Worm (Caenorhabditis elegans) whole organism, L1 larva: Measurements from ENCODE around the gene ZK1248.19.

Experiments
- F16B12.6 ChIP-seq: fragments of 150-350 bp; optimal IDR thresholded peaks from 2 replicates; lab custom pipeline; 2014; ENCODE audit warnings: missing biosample characterization, missing genetic modification characterization
- aha-1 ChIP-seq: fragments of 150-350 bp; optimal IDR thresholded peaks from 2 replicates; lab custom pipeline; 2014; ENCODE audit warnings: missing biosample characterization, missing genetic modification characterization
- ama-1 ChIP-seq: fragments of 150-350 bp; optimal IDR thresholded peaks from 2 replicates; lab custom pipeline; 2014
- ceh-8 ChIP-seq: fragments of 200-800 bp; sonication (Bioruptor generic); optimal IDR thresholded peaks from 2 replicates; lab custom pipeline; 2018; ENCODE audit warnings: mild to moderate bottlenecking, missing genetic modification characterization, moderate library complexity, missing compliant biosample characterization
- ceh-82 ChIP-seq, 3 experiments: fragments of 150-350 bp in 1 of 3; sonication (generic microtip) in 2 of 3; optimal IDR thresholded peaks; 2 replicates each; lab custom pipeline; 2014 to 2017; ENCODE audit warnings: missing biosample characterization in 3 of 3, missing genetic modification characterization in 3 of 3
- ceh-90 ChIP-seq: sonication (generic microtip); optimal IDR thresholded peaks from 2 replicates; lab custom pipeline; 2016; ENCODE audit warnings: missing genetic modification characterization, missing compliant biosample characterization
- ces-1 ChIP-seq: fragments of 150-350 bp; optimal IDR thresholded peaks from 2 replicates; lab custom pipeline; 2014; ENCODE audit warnings: missing biosample characterization, missing genetic modification reagents, missing genetic modification characterization
- dsc-1 ChIP-seq: sonication (generic microtip); optimal IDR thresholded peaks from 2 replicates; lab custom pipeline; 2016; ENCODE audit warnings: mild to moderate bottlenecking, missing genetic modification characterization, missing compliant biosample characterization
- efl-1 ChIP-seq, 4 experiments: fragments of 150-350 bp; optimal IDR thresholded peaks in 3 of 4; peaks in 1 of 4; 1 replicate in 1 of 4; 2 replicates in 3 of 4; lab custom pipeline; 2014; ENCODE audit warnings: missing biosample characterization in 2 of 4, missing genetic modification characterization in 2 of 4, missing genetic modification reagents in 2 of 4
- egl-27 ChIP-seq, 2 experiments: fragments of 150-350 bp in 1 of 2; sonication (generic microtip); optimal IDR thresholded peaks; 3 replicates each; lab custom pipeline; 2017 to 2018; ENCODE audit warnings: missing biosample characterization in 2 of 2, missing genetic modification characterization in 2 of 2, missing genetic modification reagents in 2 of 2
- elt-3 ChIP-seq, 6 experiments: fragments of 150-350 bp in 1 of 6; sonication (generic microtip); optimal IDR thresholded peaks; 2 replicates each; lab custom pipeline; 2017 to 2018; ENCODE audit warnings: missing biosample characterization in 6 of 6, missing genetic modification characterization in 6 of 6, inconsistent platforms in 1 of 6
- fkh-10 ChIP-seq: sonication (generic microtip); optimal IDR thresholded peaks from 2 replicates; lab custom pipeline; 2017; ENCODE audit warnings: missing biosample characterization, missing genetic modification reagents, missing genetic modification characterization
- fkh-4 ChIP-seq: sonication (generic microtip); optimal IDR thresholded peaks from 2 replicates; lab custom pipeline; 2016; ENCODE audit warnings: missing compliant biosample characterization, missing genetic modification characterization, borderline replicate concordance
- fkh-8 ChIP-seq: sonication (generic microtip); optimal IDR thresholded peaks from 2 replicates; lab custom pipeline; 2016; ENCODE audit warnings: mild to moderate bottlenecking, missing genetic modification characterization, missing compliant biosample characterization
- fos-1 ChIP-seq: fragments of 150-350 bp; optimal IDR thresholded peaks from 2 replicates; lab custom pipeline; 2014; ENCODE audit warnings: missing biosample characterization, missing genetic modification characterization
- hlh-17 ChIP-seq: fragments of 200-800 bp; sonication (Bioruptor generic); optimal IDR thresholded peaks from 2 replicates; lab custom pipeline; 2018; ENCODE audit warnings: missing genetic modification characterization, mild to moderate bottlenecking, missing compliant biosample characterization, moderate library complexity, borderline replicate concordance
- isw-1 ChIP-seq: fragments of 200-800 bp; sonication (Bioruptor generic); IDR thresholded peaks from 2 replicates; pipeline ENCODE4 v1.3.6; 2022; ENCODE audit warnings: missing genetic modification characterization, missing compliant biosample characterization
- jun-1 ChIP-seq: fragments of 150-350 bp; optimal IDR thresholded peaks from 2 replicates; lab custom pipeline; 2014; ENCODE audit warnings: missing biosample characterization, missing genetic modification reagents, missing genetic modification characterization
- lin-13 ChIP-seq: fragments of 150-350 bp; optimal IDR thresholded peaks from 2 replicates; lab custom pipeline; 2014; ENCODE audit warnings: missing biosample characterization, missing genetic modification reagents, missing genetic modification characterization
- lin-14 ChIP-seq: fragments of 200-800 bp; sonication (Bioruptor generic); optimal IDR thresholded peaks from 2 replicates; lab custom pipeline; 2018; ENCODE audit warnings: mild to moderate bottlenecking, missing genetic modification characterization, moderate library complexity, missing compliant biosample characterization
- lsy-2 ChIP-seq, 2 experiments: fragments of 150-350 bp; optimal IDR thresholded peaks; 2 replicates each; lab custom pipeline; 2014; ENCODE audit warnings: missing biosample characterization in 2 of 2, missing genetic modification characterization in 2 of 2
- mdl-1 ChIP-seq, 2 experiments: fragments of 150-350 bp; optimal IDR thresholded peaks; 2 replicates each; lab custom pipeline; 2014 to 2017; ENCODE audit warnings: missing biosample characterization in 2 of 2, missing genetic modification characterization in 2 of 2, inconsistent platforms in 1 of 2
- mef-2 ChIP-seq: fragments of 150-350 bp; optimal IDR thresholded peaks from 2 replicates; lab custom pipeline; 2014; ENCODE audit warnings: missing biosample characterization, missing genetic modification characterization
- mep-1 ChIP-seq: fragments of 150-350 bp; optimal IDR thresholded peaks from 2 replicates; lab custom pipeline; 2014; ENCODE audit warnings: missing biosample characterization, missing genetic modification characterization
- nhr-11 ChIP-seq: fragments of 150-350 bp; optimal IDR thresholded peaks from 2 replicates; lab custom pipeline; 2014; ENCODE audit warnings: missing biosample characterization, missing genetic modification characterization
- nhr-19 ChIP-seq: fragments of 200-800 bp; sonication (Bioruptor generic); conservative IDR thresholded peaks from 2 replicates; pipeline ENCODE4 v1.3.6; 2022; ENCODE audit warnings: missing genetic modification characterization, missing compliant biosample characterization
- nhr-20 ChIP-seq: sonication (generic microtip); optimal IDR thresholded peaks from 2 replicates; lab custom pipeline; 2016; ENCODE audit warnings: mild to moderate bottlenecking, missing genetic modification characterization, missing compliant biosample characterization
- nhr-28 ChIP-seq: fragments of 150-350 bp; optimal IDR thresholded peaks from 2 replicates; lab custom pipeline; 2014; ENCODE audit warnings: missing biosample characterization, missing genetic modification characterization
- nhr-47 ChIP-seq: sonication (generic microtip); optimal IDR thresholded peaks from 2 replicates; lab custom pipeline; 2016; ENCODE audit warnings: mild to moderate bottlenecking, missing genetic modification characterization, moderate library complexity, missing compliant biosample characterization
- nhr-71 ChIP-seq: sonication (generic microtip); optimal IDR thresholded peaks from 2 replicates; lab custom pipeline; 2016; ENCODE audit warnings: mild to moderate bottlenecking, missing genetic modification characterization, moderate library complexity, missing compliant biosample characterization
- nhr-77 ChIP-seq: fragments of 150-350 bp; optimal IDR thresholded peaks from 2 replicates; lab custom pipeline; 2014; ENCODE audit warnings: missing biosample characterization, missing genetic modification characterization
- pag-3 ChIP-seq: sonication (generic microtip); optimal IDR thresholded peaks from 2 replicates; lab custom pipeline; 2017; ENCODE audit warnings: missing genetic modification characterization, mild to moderate bottlenecking, missing compliant biosample characterization, antibody characterized with exemption, borderline replicate concordance; ENCODE audit not compliant: insufficient read depth
- pax-3 ChIP-seq: fragments of 200-800 bp; sonication (Bioruptor generic); optimal IDR thresholded peaks from 2 replicates; lab custom pipeline; 2018; ENCODE audit warnings: mild to moderate bottlenecking, missing genetic modification characterization, moderate library complexity, missing compliant biosample characterization
- rnt-1 ChIP-seq: sonication (generic microtip); optimal IDR thresholded peaks from 2 replicates; lab custom pipeline; 2016; ENCODE audit warnings: mild to moderate bottlenecking, missing genetic modification characterization, moderate library complexity, missing compliant biosample characterization
- snpc-4 ChIP-seq: fragments of 150-350 bp; optimal IDR thresholded peaks from 2 replicates; lab custom pipeline; 2014; ENCODE audit warnings: missing biosample characterization, missing genetic modification characterization
- snu-23 ChIP-seq: sonication (generic microtip); optimal IDR thresholded peaks from 2 replicates; lab custom pipeline; 2016; ENCODE audit warnings: missing genetic modification characterization, missing compliant biosample characterization
- sptf-1 ChIP-seq: fragments of 150-350 bp; optimal IDR thresholded peaks from 2 replicates; lab custom pipeline; 2014; ENCODE audit warnings: missing biosample characterization, missing genetic modification characterization
- sup-37 ChIP-seq: fragments of 200-800 bp; sonication (Bioruptor generic); optimal IDR thresholded peaks from 2 replicates; lab custom pipeline; 2018; ENCODE audit warnings: mild to moderate bottlenecking, missing genetic modification characterization, missing compliant biosample characterization
- tbx-2 ChIP-seq: sonication (generic microtip); optimal IDR thresholded peaks from 2 replicates; lab custom pipeline; 2016; ENCODE audit warnings: missing genetic modification characterization, missing compliant biosample characterization
- unc-130 ChIP-seq: fragments of 150-350 bp; optimal IDR thresholded peaks from 2 replicates; lab custom pipeline; 2017; ENCODE audit warnings: missing biosample characterization, missing genetic modification characterization, inconsistent platforms
- zag-1 ChIP-seq: fragments of 150-350 bp; optimal IDR thresholded peaks from 2 replicates; lab custom pipeline; 2014; ENCODE audit warnings: missing biosample characterization, missing genetic modification characterization
- zip-4 ChIP-seq: fragments of 200-800 bp; sonication (Bioruptor generic); optimal IDR thresholded peaks from 2 replicates; lab custom pipeline; 2018; ENCODE audit warnings: mild to moderate bottlenecking, missing genetic modification characterization, moderate library complexity, missing compliant biosample characterization
- ztf-11 ChIP-seq, 2 experiments: sonication (generic microtip); optimal IDR thresholded peaks; 2 replicates each; lab custom pipeline; 2016 to 2017; ENCODE audit warnings: missing genetic modification characterization in 2 of 2, missing biosample characterization in 1 of 2, missing compliant biosample characterization in 1 of 2

The ZK1248.19 gene

DNA sequence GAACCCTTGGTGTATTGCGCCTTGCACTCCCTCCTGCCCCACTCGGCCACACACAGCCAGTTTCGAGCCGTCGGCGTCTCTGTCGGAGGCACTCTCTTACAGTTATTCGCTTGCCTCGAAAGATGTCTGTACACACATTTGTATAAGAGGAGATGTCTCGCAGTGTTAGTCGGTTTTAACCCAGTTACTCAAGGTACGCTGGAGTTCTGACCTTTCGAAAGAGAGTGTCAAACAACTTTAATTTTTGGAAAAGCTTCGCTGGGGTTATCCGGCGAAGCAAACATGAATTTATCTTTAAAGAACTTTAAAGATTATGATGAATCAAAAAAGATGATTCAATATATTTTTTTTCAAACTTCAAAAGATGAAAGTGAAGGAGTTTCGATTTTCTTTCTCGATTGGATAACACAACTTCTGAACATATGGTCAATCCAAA lies 5.5 kb upstream of the ZK1248.19 start (continued):
- peak; percentile 93 for TF ChIP-seq mef-2 (tag; lab: Kevin White, UChicago)
- TF ChIP-seq unc-130 (tag; lab: Kevin White, UChicago), result peak; percentile 98
- TF ChIP-seq nhr-77 (tag; lab: Kevin White, UChicago), result peak; percentile 99
- TF ChIP-seq nhr-19 (GFP tag; lab: Robert Waterston, UW), result peak; percentile 99
- TF ChIP-seq pax-3 (tag; lab: Kevin White, UChicago), result peak; percentile 99
- peak; percentile 46 to 94 for TF ChIP-seq mdl-1 (tag; optimal IDR thresholded peaks at IDR 0.05; lab: Kevin White, UChicago)

DNA sequence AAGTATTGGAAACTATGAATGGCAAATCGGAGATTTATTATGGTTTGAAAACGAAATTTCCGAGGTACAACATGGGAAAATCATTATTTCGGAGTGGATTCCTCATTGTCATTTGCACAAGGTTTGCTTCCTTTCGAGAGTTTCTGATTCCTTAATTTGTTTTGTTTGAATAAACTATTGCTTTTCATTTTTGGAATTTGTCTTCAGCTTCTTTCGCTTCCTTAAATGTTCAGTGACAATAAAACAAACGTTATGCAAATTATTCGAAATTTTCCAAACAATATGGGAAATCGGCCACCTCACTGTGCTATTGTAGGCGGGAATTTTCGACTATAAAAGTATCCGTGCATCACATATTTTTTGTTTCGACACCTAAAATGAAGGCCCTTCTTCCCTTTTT lies 2.7 kb upstream of the ZK1248.19 start, which contains the start of gene nep-25:
nep-25 (plus strand) TSS at position 375 of the 400 bp plus-strand sequence.
- TF ChIP-seq lin-13 (GFP tag; lab: Kevin White, UChicago) (no peak), unc-130 (tag; lab: Kevin White, UChicago) (no peak), nhr-77 (tag; lab: Kevin White, UChicago) (no peak), zag-1 (tag; lab: Kevin White, UChicago) (no peak), isw-1 (GFP tag; lab: Robert Waterston, UW) (no peak), snpc-4 (no peak), mdl-1 (tag; optimal IDR thresholded peaks at IDR 0.05; lab: Kevin White, UChicago) (no peak), nhr-28 (tag; lab: Kevin White, UChicago) (no peak), ceh-90 (no peak), pax-3 (tag; lab: Kevin White, UChicago) (no peak), efl-1 (optimal IDR thresholded peaks at IDR 0.05; lab: Kevin White, UChicago) (no peak), efl-1 (GFP tag; optimal IDR thresholded peaks at IDR 0.05 in 1 of 2; lab: Kevin White, UChicago) (no peak), fkh-4 (tag; lab: Kevin White, UChicago) (no peak), nhr-11 (tag; lab: Kevin White, UChicago) (no peak), hlh-17 (GFP tag; lab: Kevin White, UChicago) (no peak), snu-23 (GFP tag; lab: Kevin White, UChicago) (no peak), fkh-8 (tag; lab: Kevin White, UChicago) (no peak), ama-1 (no peak)

DNA sequence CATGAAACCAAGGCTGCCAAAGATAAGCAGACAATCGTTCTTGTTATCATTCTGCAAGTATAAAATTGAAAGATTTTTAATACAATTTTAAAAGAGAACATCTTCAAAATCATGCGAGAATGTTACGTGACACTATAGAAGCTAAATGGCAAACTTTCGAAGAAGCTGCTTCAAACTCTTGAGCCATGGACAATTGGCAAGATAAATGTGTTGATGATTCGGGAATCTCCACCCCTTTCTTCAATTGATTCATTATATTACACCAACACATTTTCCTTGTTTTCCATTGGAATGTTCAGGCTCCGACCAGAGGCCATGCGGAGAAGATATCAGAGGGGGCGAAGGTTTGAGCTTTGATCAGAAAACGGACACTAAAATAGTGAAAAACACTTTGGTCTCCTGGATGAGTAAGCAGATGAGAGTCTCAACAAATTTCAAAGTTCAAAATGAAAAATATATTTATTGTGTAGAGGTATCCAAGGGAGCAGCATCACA lies 1.9 kb upstream of the ZK1248.19 start, which contains the start of gene lec-5:
lec-5 (minus strand) TSS at position 51 of the 495 bp plus-strand sequence.
- TF ChIP-seq ces-1 (GFP tag; lab: Kevin White, UChicago), result no peak
- no peak for TF ChIP-seq ceh-8 (GFP tag; lab: Kevin White, UChicago)
- TF ChIP-seq F16B12.6, result no peak
- TF ChIP-seq fos-1 (tag; lab: Kevin White, UChicago), result no peak
- no peak for TF ChIP-seq fkh-10 (GFP tag; lab: Kevin White, UChicago)
- peak; percentile 23 for TF ChIP-seq snu-23 (GFP tag; lab: Kevin White, UChicago)
- no peak for TF ChIP-seq sptf-1 (tag; lab: Kevin White, UChicago)
- no peak for TF ChIP-seq pax-3 (tag; lab: Kevin White, UChicago)
- peak; percentile 72 for TF ChIP-seq lin-14 (GFP tag; lab: Kevin White, UChicago)
- no peak for TF ChIP-seq ceh-82 (tag; optimal IDR thresholded peaks at IDR 0.05; lab: Kevin White, UChicago)
- peak; percentile 23 for TF ChIP-seq nhr-20
- TF ChIP-seq egl-27 (tag; optimal IDR thresholded peaks at IDR 0.05; lab: Kevin White, UChicago), result no peak
- peak; percentile 63 for TF ChIP-seq unc-130 (tag; lab: Kevin White, UChicago)
- peak; percentile 79 for TF ChIP-seq pag-3 (tag; lab: Kevin White, UChicago)
- TF ChIP-seq nhr-47, result no peak
- peak; percentile 56 for TF ChIP-seq rnt-1 (tag; lab: Kevin White, UChicago)
- TF ChIP-seq nhr-19 (GFP tag; lab: Robert Waterston, UW), result peak; percentile 38
- no peak for TF ChIP-seq isw-1 (GFP tag; lab: Robert Waterston, UW)
- no peak for TF ChIP-seq tbx-2 (tag; lab: Kevin White, UChicago)
- peak; percentile 56 for TF ChIP-seq dsc-1 (tag; lab: Kevin White, UChicago)
- TF ChIP-seq elt-3 (tag; optimal IDR thresholded peaks at IDR 0.05; lab: Kevin White, UChicago), result no peak
- no peak for TF ChIP-seq ztf-11 (tag; optimal IDR thresholded peaks at IDR 0.05; lab: Kevin White, UChicago)
- no peak for TF ChIP-seq jun-1 (tag; lab: Kevin White, UChicago)
- TF ChIP-seq sup-37 (GFP tag; lab: Kevin White, UChicago), result no peak
- no peak for TF ChIP-seq zip-4 (GFP tag; lab: Kevin White, UChicago)
- TF ChIP-seq nhr-71, result peak; percentile 60
- TF ChIP-seq aha-1, result no peak
- peak in 1 of 2 experiments; percentile 47 for TF ChIP-seq lsy-2 (tag; optimal IDR thresholded peaks at IDR 0.05; lab: Kevin White, UChicago)
- TF ChIP-seq ama-1, result no peak
- TF ChIP-seq mep-1 (tag; lab: Kevin White, UChicago), result peak; percentile 2
